Fruit fly (Drosophila melanogaster): ENCODE measurements around the gene TotE.

The TotE gene

DNA sequence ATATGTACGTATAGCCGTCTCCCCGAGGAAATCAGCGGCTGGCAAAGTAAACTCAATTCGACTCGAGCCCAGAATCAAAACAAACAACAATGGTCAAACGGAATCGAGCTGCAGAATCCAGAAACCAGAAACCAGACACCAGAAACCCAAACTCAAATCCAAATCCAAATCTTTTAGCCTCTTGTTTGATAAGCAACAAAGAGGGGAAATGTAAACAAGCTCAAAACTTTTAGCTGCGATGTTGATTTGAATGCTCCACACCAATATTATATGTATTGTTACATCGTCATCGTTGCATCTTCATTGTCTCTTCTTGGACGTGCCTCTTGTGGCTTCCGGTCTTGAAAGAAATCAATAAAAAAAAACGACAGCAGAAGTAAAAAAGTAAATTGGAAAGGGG lies 36.3 kb upstream of the TotE start (continued):
- TF ChIP-seq al (GFP tag; IDR thresholded peaks at IDR 0.05) (no peak), Rfx (GFP tag; IDR thresholded peaks at IDR 0.05) (no peak), nerfin-1 (tag; optimal IDR thresholded peaks at IDR 0.05) (no peak), gt (GFP tag; IDR thresholded peaks at IDR 0.05) (no peak), Bteb2 (GFP tag; optimal IDR thresholded peaks at IDR 0.05) (no peak), psq (GFP tag; optimal IDR thresholded peaks at IDR 0.05) (no peak), gce (GFP tag; IDR thresholded peaks at IDR 0.05) (no peak), CG10209 (GFP tag; optimal IDR thresholded peaks at IDR 0.05) (peak; percentile 25), org-1 (GFP tag; optimal IDR thresholded peaks at IDR 0.05) (no peak), eve (GFP tag; optimal IDR thresholded peaks at IDR 0.05) (no peak), CG13775 (GFP tag; optimal IDR thresholded peaks at IDR 0.05) (no peak), CG1529 (GFP tag; optimal IDR thresholded peaks at IDR 0.05) (no peak), gem (tag; optimal IDR thresholded peaks at IDR 0.05) (peak; percentile 31), Sox102F (GFP tag; optimal IDR thresholded peaks at IDR 0.05) (peak; percentile 15), esg (GFP tag; conservative IDR thresholded peaks at IDR 0.05) (no peak), pfk (GFP tag; optimal IDR thresholded peaks at IDR 0.05) (no peak), B-H1 (GFP tag; IDR thresholded peaks at IDR 0.05) (no peak), Nf-YC (tag; optimal IDR thresholded peaks at IDR 0.05) (no peak), MTF-1 (GFP tag; optimal IDR thresholded peaks at IDR 0.05; ENCODE audit: borderline replicate concordance) (no peak), grn (GFP tag; optimal IDR thresholded peaks at IDR 0.05) (peak; percentile 51), CG32532 (GFP tag; IDR thresholded peaks at IDR 0.05) (no peak), Camta (GFP tag; optimal IDR thresholded peaks at IDR 0.05) (no peak), ems (GFP tag; optimal IDR thresholded peaks at IDR 0.05) (no peak), PHDP (tag; optimal IDR thresholded peaks at IDR 0.05) (no peak), gsb (GFP tag; IDR thresholded peaks at IDR 0.05) (no peak), CG14050 (GFP tag; IDR thresholded peaks at IDR 0.05) (no peak), CG10565 (GFP tag; optimal IDR thresholded peaks at IDR 0.05) (no peak), Max (GFP tag; optimal IDR thresholded peaks at IDR 0.05) (no peak), unc-4 (GFP tag; IDR thresholded peaks at IDR 0.05; ENCODE audit: partially characterized antibody) (no peak), dimm (GFP tag; IDR thresholded peaks at IDR 0.05) (no peak), ewg (GFP tag; optimal IDR thresholded peaks at IDR 0.05) (no peak), D19A (tag; optimal IDR thresholded peaks at IDR 0.05) (no peak), CG15269 (tag; optimal IDR thresholded peaks at IDR 0.05) (no peak), CG6683 (GFP tag; optimal IDR thresholded peaks at IDR 0.05) (no peak), ranshi (GFP tag; IDR thresholded peaks at IDR 0.05) (no peak), CG12219 (GFP tag; optimal IDR thresholded peaks at IDR 0.05) (no peak), NK7.1 (GFP tag; optimal IDR thresholded peaks at IDR 0.05) (no peak), CG17385 (GFP tag; optimal IDR thresholded peaks at IDR 0.05) (no peak), CG7556 (GFP tag; optimal IDR thresholded peaks at IDR 0.05) (no peak), Pdp1 (GFP tag; optimal IDR thresholded peaks at IDR 0.05) (peak in 1 of 2 experiments; percentile 28), sens (GFP tag) (peak; percentile 87), CG12659 (GFP tag; optimal IDR thresholded peaks at IDR 0.05) (no peak), Aef1 (GFP tag; IDR thresholded peaks at IDR 0.05) (no peak), tgo (GFP tag; IDR thresholded peaks at IDR 0.05) (no peak), jing (GFP tag; optimal IDR thresholded peaks at IDR 0.05) (no peak), CG8290 (GFP tag; optimal IDR thresholded peaks at IDR 0.05) (peak; percentile 16), CG8290 (tag; optimal IDR thresholded peaks at IDR 0.05) (peak in 1 of 2 experiments; percentile 19), CG3407 (GFP tag; optimal IDR thresholded peaks at IDR 0.05) (peak; percentile 29), row (GFP tag; IDR thresholded peaks at IDR 0.05) (no peak), Oaz (GFP tag; IDR thresholded peaks at IDR 0.05) (no peak), fu2 (GFP tag; optimal IDR thresholded peaks at IDR 0.05) (no peak), pros (GFP tag; optimal IDR thresholded peaks at IDR 0.05) (no peak), Dref (GFP tag; IDR thresholded peaks at IDR 0.05) (no peak)

Measured in whole organism, embryonic.